Fruit fly (Drosophila melanogaster): ENCODE measurements around the gene Tpt.
A peak's percentile ranks its signal among the peaks of the same experiment; 100 is the strongest.

Tpt gene

DNA sequence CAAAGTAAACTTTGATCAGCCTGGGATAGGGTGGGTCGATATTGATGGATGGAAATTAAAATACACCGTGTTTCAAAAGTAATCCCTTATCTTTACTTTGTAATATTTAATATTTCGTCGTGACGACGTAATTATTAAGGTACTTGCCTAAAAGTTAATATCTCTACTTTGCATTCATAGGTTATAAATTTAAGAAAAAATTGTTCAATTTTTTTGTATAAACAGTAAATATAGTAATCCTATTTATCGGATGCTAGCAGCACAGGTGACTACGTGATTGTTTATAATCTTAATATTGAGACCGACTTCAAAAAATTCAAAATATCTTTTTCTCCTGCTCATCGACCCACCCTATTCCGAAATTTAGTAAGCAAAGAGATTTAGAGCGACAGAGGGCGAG, 46.9 kb downstream of the Tpt start:
- TF ChIP-seq vvl (GFP tag; IDR thresholded peaks at IDR 0.05), result 0 out of 2 replicates have a peak, but pooled peaks have one; percentile 16
- peak; percentile 78 for TF ChIP-seq Med (GFP tag)
- no peak for TF ChIP-seq CG13287 (GFP tag; IDR thresholded peaks at IDR 0.05; ENCODE audit: partially characterized antibody)
- TF ChIP-seq wek (GFP tag; optimal IDR thresholded peaks at IDR 0.05), result no peak
- TF ChIP-seq nom (GFP tag; optimal IDR thresholded peaks at IDR 0.05), result peak; percentile 54
- TF ChIP-seq CG2120 (GFP tag; optimal IDR thresholded peaks at IDR 0.05), result peak; percentile 12

- no peak for TF ChIP-seq knrl (GFP tag; IDR thresholded peaks at IDR 0.05; ENCODE audit: partially characterized antibody)
- TF ChIP-seq wdn (GFP tag; IDR thresholded peaks at IDR 0.05), result no peak
- TF ChIP-seq CG15073 (GFP tag; optimal IDR thresholded peaks at IDR 0.05), result no peak
- no peak for TF ChIP-seq Sox102F (GFP tag; optimal IDR thresholded peaks at IDR 0.05)
- no peak for TF ChIP-seq CG2129 (GFP tag; IDR thresholded peaks at IDR 0.05; ENCODE audit: partially characterized antibody)
- no peak for TF ChIP-seq sug (tag; optimal IDR thresholded peaks at IDR 0.05)
- TF ChIP-seq CG4282 (GFP tag; optimal IDR thresholded peaks at IDR 0.05), result no peak
- TF ChIP-seq CG17359 (tag; optimal IDR thresholded peaks at IDR 0.05), result no peak
- no peak for TF ChIP-seq fd96Cb (tag; optimal IDR thresholded peaks at IDR 0.05)
- TF ChIP-seq lov (optimal IDR thresholded peaks at IDR 0.05), result no peak
- TF ChIP-seq lov (GFP tag; IDR thresholded peaks at IDR 0.05), result no peak
- no peak for TF ChIP-seq chm (GFP tag; IDR thresholded peaks at IDR 0.05)
- no peak for TF ChIP-seq CG18476 (GFP tag; optimal IDR thresholded peaks at IDR 0.05)
- TF ChIP-seq shn (GFP tag; optimal IDR thresholded peaks at IDR 0.05), result no peak
- TF ChIP-seq CG1603 (tag; optimal IDR thresholded peaks at IDR 0.05), result no peak
- TF ChIP-seq Fer1 (GFP tag; optimal IDR thresholded peaks at IDR 0.05), result no peak
- TF ChIP-seq CG9876 (GFP tag; optimal IDR thresholded peaks at IDR 0.05), result no peak
- TF ChIP-seq CG6683 (GFP tag; optimal IDR thresholded peaks at IDR 0.05), result no peak
- TF ChIP-seq CG1792 (GFP tag; optimal IDR thresholded peaks at IDR 0.05), result no peak
These were observed 48.9 kb downstream of the Tpt start, which contains the start of gene Culd for dm6 chr3L:8356196-8356595. Gene Culd, minus strand, starts transcription at chr3L:8356296.

All from whole organism, embryonic.